Worm (Caenorhabditis elegans) whole organism, midembryonic: ENCODE measurements around the gene T21H3.1.
A peak's percentile ranks its signal among the peaks of the same experiment; 100 is the strongest.

Experiments used
- T22C8.4 ChIP-seq: fragments of 200-800 bp; sonication (Bioruptor generic); IDR thresholded peaks from 2 replicates; pipeline ENCODE4 v1.3.6; 2022; ENCODE audit warnings: missing genetic modification characterization, missing compliant biosample characterization
- cog-1 ChIP-seq: sonication (generic microtip); optimal IDR thresholded peaks from 2 replicates; lab custom pipeline; 2016; ENCODE audit warnings: missing genetic modification characterization, missing compliant biosample characterization
- flt-1 ChIP-seq: fragments of 200-800 bp; sonication (Bioruptor generic); IDR thresholded peaks from 2 replicates; pipeline ENCODE4 v1.3.6; 2022; ENCODE audit warnings: missing genetic modification characterization, missing compliant biosample characterization
- klf-2 ChIP-seq: fragments of 200-800 bp; sonication (Bioruptor generic); conservative IDR thresholded peaks from 2 replicates; pipeline ENCODE4 v1.3.6; 2022; ENCODE audit warnings: missing genetic modification reagents, missing genetic modification characterization, missing compliant biosample characterization
- med-1 ChIP-seq: sonication (generic microtip); optimal IDR thresholded peaks from 2 replicates; lab custom pipeline; 2017; ENCODE audit warnings: missing genetic modification characterization, mild to moderate bottlenecking, missing compliant biosample characterization, antibody characterized with exemption, missing genetic modification reagents; ENCODE audit not compliant: insufficient read depth
- ref-1 ChIP-seq: fragments of 200-800 bp; sonication (Bioruptor generic); conservative IDR thresholded peaks from 2 replicates; pipeline ENCODE4 v1.3.6; 2022; ENCODE audit warnings: missing genetic modification reagents, missing genetic modification characterization, missing compliant biosample characterization
- tab-1 ChIP-seq: fragments of 200-800 bp; sonication (Bioruptor generic); IDR thresholded peaks from 2 replicates; pipeline ENCODE4 v1.3.6; 2022; ENCODE audit warnings: missing genetic modification characterization, missing compliant biosample characterization
- ztf-23 ChIP-seq: fragments of 200-800 bp; sonication (Bioruptor generic); IDR thresholded peaks from 2 replicates; pipeline ENCODE4 v1.3.6; 2022; ENCODE audit warnings: missing genetic modification reagents, missing genetic modification characterization, missing compliant biosample characterization
- ztf-29 ChIP-seq: fragments of 200-800 bp; sonication (Bioruptor generic); IDR thresholded peaks from 2 replicates; pipeline ENCODE4 v1.3.6; 2022; ENCODE audit warnings: missing genetic modification reagents, missing genetic modification characterization, missing compliant biosample characterization

The T21H3.1 gene

DNA sequence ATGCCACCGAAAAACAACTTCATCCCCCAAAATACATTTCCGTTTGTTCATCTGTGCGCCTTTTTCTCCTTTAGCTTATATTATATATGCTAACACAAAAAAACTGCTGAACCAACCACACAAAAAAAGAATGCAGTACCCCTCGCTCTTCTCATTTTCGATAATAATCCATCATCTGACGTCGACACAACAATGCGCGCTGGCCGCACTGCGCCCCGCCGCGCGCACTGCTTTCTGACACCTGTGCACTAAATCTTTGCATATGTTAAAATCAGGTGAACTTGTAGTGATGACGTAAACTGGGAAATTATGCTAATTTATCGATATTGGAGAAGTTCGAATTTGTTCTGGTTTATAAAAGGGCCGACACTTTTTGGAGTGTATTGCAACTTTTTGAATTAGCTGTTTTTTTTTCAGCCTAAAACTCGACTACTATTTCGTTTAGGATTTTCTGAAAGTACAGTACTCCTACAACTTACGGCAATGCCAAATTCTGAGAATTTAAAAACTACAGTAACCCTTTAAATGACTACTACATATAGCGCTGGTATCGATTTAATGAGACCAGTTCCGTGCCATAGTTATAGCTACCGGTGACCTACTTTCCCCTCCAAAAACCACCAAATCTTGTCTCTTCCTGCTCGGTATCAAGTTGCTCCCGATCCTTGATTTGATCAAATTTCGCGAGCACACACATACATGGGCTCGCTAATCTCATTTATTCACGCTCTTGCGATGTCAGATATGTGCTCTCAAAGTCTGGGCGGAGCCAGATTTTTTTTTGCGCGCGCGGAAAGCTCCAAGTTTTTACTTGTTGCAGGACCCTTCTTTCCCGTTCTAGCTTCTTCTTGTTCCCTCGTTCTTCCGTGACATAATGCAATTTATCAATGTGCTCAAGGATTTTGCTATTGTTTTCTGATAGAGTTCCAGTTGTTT, 26.5 kb upstream of the T21H3.1 start:
- TF ChIP-seq ztf-29 (GFP tag; lab: Robert Waterston, UW) (no peak), klf-2 (GFP tag; lab: Robert Waterston, UW) (no peak), tab-1 (GFP tag; lab: Robert Waterston, UW) (no peak), ref-1 (GFP tag; lab: Robert Waterston, UW) (no peak), med-1 (GFP tag; lab: Kevin White, UChicago) (no peak), ztf-23 (GFP tag; lab: Robert Waterston, UW) (no peak), flt-1 (GFP tag; lab: Robert Waterston, UW) (no peak)

DNA sequence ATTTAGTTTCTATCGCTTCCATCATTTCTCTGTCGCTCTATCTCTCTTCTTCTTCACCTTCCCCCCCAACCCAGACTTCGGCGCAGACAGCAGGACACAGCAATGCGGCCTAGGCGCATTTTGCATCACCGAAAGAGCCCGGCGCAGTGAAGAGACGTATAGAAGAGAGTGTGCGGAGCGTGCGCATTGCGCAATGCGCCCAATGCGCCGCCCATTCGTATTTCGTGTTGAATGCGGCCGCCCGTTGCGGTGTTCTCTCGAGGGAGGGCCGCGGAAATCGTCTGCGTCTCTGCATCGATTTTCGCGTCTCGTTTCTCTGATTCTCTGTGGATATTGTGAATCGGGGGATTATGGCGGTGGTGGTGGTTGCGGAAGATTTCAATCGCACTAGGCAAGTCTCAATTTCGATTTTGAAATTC, 25.2 kb upstream of the T21H3.1 start:
- TF ChIP-seq tab-1 (GFP tag; lab: Robert Waterston, UW): 0 out of 2 replicates have a peak, but pooled peaks have one; percentile 14
- TF ChIP-seq ztf-23 (GFP tag; lab: Robert Waterston, UW): peak; percentile 75; the same call in 1 of the 2 replicates
- no peak for TF ChIP-seq med-1 (GFP tag; lab: Kevin White, UChicago)
- peak; percentile 47; the same call in 1 of the 2 replicates for TF ChIP-seq ref-1 (GFP tag; lab: Robert Waterston, UW)
- no peak for TF ChIP-seq ztf-29 (GFP tag; lab: Robert Waterston, UW)
- TF ChIP-seq cog-1 (tag; lab: Kevin White, UChicago): peak; percentile 98
- peak; percentile 88 for TF ChIP-seq T22C8.4
- peak; percentile 88 for TF ChIP-seq flt-1 (GFP tag; lab: Robert Waterston, UW)
- no peak for TF ChIP-seq klf-2 (GFP tag; lab: Robert Waterston, UW)

DNA sequence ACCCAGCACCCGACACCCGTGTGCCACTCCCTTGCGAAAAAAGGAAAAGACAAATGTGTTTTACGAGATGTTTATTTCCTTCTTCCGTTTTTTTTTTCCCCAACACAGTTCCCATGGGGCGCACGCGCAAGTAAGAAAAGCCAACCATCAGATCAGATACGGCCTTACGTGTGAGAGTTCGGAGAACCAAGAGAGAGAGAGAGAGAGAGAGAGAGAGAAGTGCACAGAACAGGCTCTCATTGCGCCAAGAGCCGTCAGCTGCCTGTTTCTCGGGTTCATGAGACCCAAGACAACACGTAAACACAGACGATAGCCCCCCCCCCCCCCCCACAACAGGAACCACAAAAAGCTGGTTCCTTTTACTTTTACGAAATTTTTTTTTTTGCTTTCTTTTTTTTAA, 24.7 kb upstream of the T21H3.1 start:
- TF ChIP-seq ref-1 (GFP tag; lab: Robert Waterston, UW) (no peak), ztf-23 (GFP tag; lab: Robert Waterston, UW) (no peak), flt-1 (GFP tag; lab: Robert Waterston, UW) (no peak), T22C8.4 (no peak), tab-1 (GFP tag; lab: Robert Waterston, UW) (no peak), med-1 (GFP tag; lab: Kevin White, UChicago) (no peak), cog-1 (tag; lab: Kevin White, UChicago) (no peak), ztf-29 (GFP tag; lab: Robert Waterston, UW) (no peak)

DNA sequence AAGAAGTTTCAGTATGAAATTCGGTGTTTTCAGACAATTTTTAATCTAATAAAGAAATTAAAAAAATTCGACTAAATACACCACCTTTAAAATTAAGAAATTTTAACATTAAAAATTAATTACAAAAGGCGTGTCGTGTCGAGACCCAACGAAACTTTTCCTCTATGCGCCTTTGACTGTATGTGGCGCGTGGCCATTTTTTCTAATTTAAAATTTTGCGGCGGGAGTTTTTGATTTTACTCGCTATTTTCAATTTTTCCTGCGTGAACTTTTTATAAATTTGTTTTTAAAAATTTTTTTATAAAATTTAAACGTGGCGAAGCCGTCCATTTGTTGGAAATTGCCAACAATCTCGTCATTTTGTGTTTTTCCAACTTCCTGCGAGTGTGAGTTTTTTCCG, 23.8 kb upstream of the T21H3.1 start:
- TF ChIP-seq T22C8.4: no peak
- TF ChIP-seq tab-1 (GFP tag; lab: Robert Waterston, UW): no peak
- no peak for TF ChIP-seq klf-2 (GFP tag; lab: Robert Waterston, UW)
- no peak for TF ChIP-seq med-1 (GFP tag; lab: Kevin White, UChicago)
- no peak for TF ChIP-seq ztf-29 (GFP tag; lab: Robert Waterston, UW)
- TF ChIP-seq ref-1 (GFP tag; lab: Robert Waterston, UW): no peak
- TF ChIP-seq cog-1 (tag; lab: Kevin White, UChicago): no peak
- no peak for TF ChIP-seq ztf-23 (GFP tag; lab: Robert Waterston, UW)

DNA sequence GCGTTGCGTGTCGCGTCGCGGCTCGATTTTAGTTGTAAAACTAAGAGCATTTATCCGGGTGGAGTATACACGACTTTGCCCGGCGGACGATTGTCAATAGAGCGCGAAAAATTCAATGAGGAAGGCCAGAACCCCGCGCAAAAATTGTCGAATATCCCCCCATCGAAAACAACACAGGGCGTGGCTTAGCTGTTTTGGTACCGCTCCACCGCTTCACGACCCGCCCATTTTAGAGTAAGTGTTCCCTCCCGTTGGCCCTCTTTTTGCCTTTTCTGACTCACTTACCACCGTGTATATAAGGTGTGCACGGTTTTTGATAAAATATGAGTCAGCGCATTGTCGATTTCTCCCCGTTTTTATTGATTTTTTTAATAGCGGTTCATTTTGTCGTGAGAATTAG, 23.1 kb upstream of the T21H3.1 start:
- no peak for TF ChIP-seq ztf-23 (GFP tag; lab: Robert Waterston, UW)
- no peak for TF ChIP-seq ztf-29 (GFP tag; lab: Robert Waterston, UW)
- no peak for TF ChIP-seq cog-1 (tag; lab: Kevin White, UChicago)
- no peak for TF ChIP-seq klf-2 (GFP tag; lab: Robert Waterston, UW)
- no peak for TF ChIP-seq tab-1 (GFP tag; lab: Robert Waterston, UW)
- TF ChIP-seq T22C8.4: no peak
- TF ChIP-seq ref-1 (GFP tag; lab: Robert Waterston, UW): no peak

DNA sequence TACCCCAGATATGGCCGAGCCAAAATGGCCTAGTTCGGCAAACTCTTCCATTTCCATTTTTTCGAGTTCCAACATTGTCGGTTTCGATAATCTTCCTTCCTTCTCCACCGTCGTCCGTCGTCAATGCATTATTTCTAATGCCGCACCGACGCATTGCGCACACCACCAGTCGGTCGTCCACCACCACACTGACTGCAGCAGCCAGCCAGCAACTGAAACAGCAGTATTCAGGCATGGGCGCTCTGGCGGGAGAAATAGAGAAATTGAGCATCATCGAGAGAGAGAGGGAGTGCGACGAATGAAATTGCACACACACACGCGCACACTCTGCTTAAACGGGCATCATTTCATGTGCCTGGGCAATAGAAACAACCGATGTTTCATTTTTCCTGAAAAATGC, 22.6 kb upstream of the T21H3.1 start:
- TF ChIP-seq T22C8.4: no peak
- no peak for TF ChIP-seq ztf-29 (GFP tag; lab: Robert Waterston, UW)
- TF ChIP-seq cog-1 (tag; lab: Kevin White, UChicago): no peak
- TF ChIP-seq med-1 (GFP tag; lab: Kevin White, UChicago): no peak
- 0 out of 2 replicates have a peak, but pooled peaks have one; percentile 26 for TF ChIP-seq flt-1 (GFP tag; lab: Robert Waterston, UW)
- peak; percentile 55; the same call in 1 of the 2 replicates for TF ChIP-seq ztf-23 (GFP tag; lab: Robert Waterston, UW)
- no peak for TF ChIP-seq tab-1 (GFP tag; lab: Robert Waterston, UW)
- TF ChIP-seq ref-1 (GFP tag; lab: Robert Waterston, UW): no peak
- no peak for TF ChIP-seq klf-2 (GFP tag; lab: Robert Waterston, UW)

DNA sequence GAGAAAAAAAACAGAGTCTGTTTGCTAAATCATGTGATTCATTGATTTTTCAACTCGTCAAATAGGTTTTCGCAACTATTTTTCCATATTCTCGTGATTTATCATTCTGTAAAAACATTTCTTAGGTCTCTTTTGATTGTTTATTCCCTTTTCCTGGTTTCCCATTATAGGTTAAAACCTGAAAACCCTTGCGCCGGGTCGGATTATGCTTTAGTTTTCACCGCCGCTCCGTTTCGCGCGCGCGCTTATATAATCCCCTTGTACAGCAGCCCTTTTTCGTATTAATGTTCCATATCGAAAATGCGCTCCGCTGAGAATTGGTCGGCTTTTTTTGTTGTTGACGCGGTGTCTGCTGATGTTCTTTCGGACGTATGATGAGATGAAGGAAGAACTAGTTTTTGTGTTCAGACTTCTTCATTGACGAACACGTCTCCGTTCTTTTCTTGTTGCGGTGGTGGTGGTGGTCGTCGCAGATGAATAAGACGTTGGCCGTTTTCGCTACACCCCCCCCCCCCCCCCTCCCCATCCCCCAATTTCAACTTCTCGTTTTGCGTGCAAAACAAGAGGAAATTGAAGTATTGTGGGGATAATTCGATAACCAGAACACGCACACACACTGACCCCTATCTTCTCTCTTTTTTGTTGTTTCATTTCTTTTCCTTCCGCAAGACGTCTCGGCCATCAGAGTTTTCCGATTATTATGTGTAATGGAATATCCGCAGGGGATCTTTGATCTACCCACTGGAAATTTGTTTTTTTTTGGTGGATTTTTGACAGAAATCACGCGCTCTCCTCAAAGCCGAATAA, 21.8 kb upstream of the T21H3.1 start:
- no peak for TF ChIP-seq ztf-23 (GFP tag; lab: Robert Waterston, UW)
- TF ChIP-seq flt-1 (GFP tag; lab: Robert Waterston, UW): no peak
- no peak for TF ChIP-seq T22C8.4
- TF ChIP-seq cog-1 (tag; lab: Kevin White, UChicago): no peak
- no peak for TF ChIP-seq ref-1 (GFP tag; lab: Robert Waterston, UW)
- TF ChIP-seq ztf-29 (GFP tag; lab: Robert Waterston, UW): no peak
- TF ChIP-seq med-1 (GFP tag; lab: Kevin White, UChicago): no peak
- no peak for TF ChIP-seq klf-2 (GFP tag; lab: Robert Waterston, UW)
- TF ChIP-seq tab-1 (GFP tag; lab: Robert Waterston, UW): no peak

DNA sequence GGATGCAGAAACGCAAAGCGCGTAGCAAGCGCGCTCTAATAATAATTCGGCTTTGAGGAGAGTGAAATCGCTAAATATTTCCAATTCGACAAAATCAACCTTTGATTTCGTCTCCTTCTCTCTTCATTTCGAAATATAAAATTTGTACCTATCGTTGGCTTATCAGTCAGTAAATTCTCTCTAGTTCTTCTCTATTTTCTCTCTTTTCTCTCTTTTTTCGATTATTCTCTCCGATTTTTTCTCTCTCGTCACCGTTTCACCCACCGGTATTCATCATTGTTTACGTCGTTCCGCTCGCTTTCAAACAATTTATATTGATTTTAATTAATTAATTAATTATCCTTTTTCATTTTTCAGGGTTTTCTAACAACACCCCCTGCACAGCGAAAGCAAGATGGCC, 20.6 kb upstream of the T21H3.1 start, which contains the start of gene cmd-1:
Gene cmd-1, plus strand, starts transcription at position 358 of the 400 bp plus-strand sequence.
- no peak for TF ChIP-seq klf-2 (GFP tag; lab: Robert Waterston, UW)
- TF ChIP-seq T22C8.4: no peak
- no peak for TF ChIP-seq ztf-23 (GFP tag; lab: Robert Waterston, UW)
- no peak for TF ChIP-seq ref-1 (GFP tag; lab: Robert Waterston, UW)
